Fruit fly (Drosophila melanogaster) whole organism, prepupa: ENCODE data around the gene Cdk8.

Source experiments
- CG10669 ChIP-seq: fragments of 200-800 bp; sonication (Bioruptor generic); optimal IDR thresholded peaks from 3 replicates; lab custom pipeline; 2018; ENCODE audit warnings: missing biosample characterization, mild to moderate bottlenecking, missing genetic modification characterization, moderate library complexity
- CG11762 ChIP-seq: fragments of 200-800 bp; sonication (Bioruptor generic); optimal IDR thresholded peaks from 3 replicates; lab custom pipeline; 2016; ENCODE audit warnings: missing biosample characterization, missing genetic modification characterization; ENCODE audit not compliant: insufficient read depth
- CG11902 ChIP-seq: fragments of 200-800 bp; sonication (Bioruptor generic); optimal IDR thresholded peaks from 3 replicates; lab custom pipeline; 2016; ENCODE audit warnings: missing biosample characterization, missing genetic modification characterization
- CG15336 ChIP-seq: fragments of 200-800 bp; sonication (Bioruptor generic); IDR thresholded peaks from 2 replicates; pipeline ENCODE4 v1.3.6; 2022; ENCODE audit warnings: missing biosample characterization, missing genetic modification characterization
- CG31627 ChIP-seq: fragments of 200-800 bp; sonication (Bioruptor generic); optimal IDR thresholded peaks from 3 replicates; lab custom pipeline; 2016; ENCODE audit warnings: missing biosample characterization, missing genetic modification characterization
- CG32006 ChIP-seq: fragments of 200-800 bp; sonication (Bioruptor generic); optimal IDR thresholded peaks from 3 replicates; lab custom pipeline; 2017; ENCODE audit warnings: missing biosample characterization, mild to moderate bottlenecking, missing genetic modification characterization
- CG4318 ChIP-seq: fragments of 200-800 bp; sonication (Bioruptor generic); optimal IDR thresholded peaks from 3 replicates; lab custom pipeline; 2017; ENCODE audit warnings: missing biosample characterization, mild to moderate bottlenecking, missing genetic modification characterization
- CG6163 ChIP-seq: fragments of 200-800 bp; sonication (Bioruptor generic); IDR thresholded peaks from 3 replicates; pipeline ENCODE4 v1.3.6; 2022; ENCODE audit warnings: missing biosample characterization, missing genetic modification characterization
- CG6808 ChIP-seq: fragments of 200-800 bp; sonication (Bioruptor generic); optimal IDR thresholded peaks from 3 replicates; lab custom pipeline; 2017; ENCODE audit warnings: missing biosample characterization, missing genetic modification characterization, mild to moderate bottlenecking, moderate library complexity, missing genetic modification reagents
- CG6854 ChIP-seq: fragments of 200-800 bp; sonication (Bioruptor generic); optimal IDR thresholded peaks from 2 replicates; lab custom pipeline; 2017; ENCODE audit warnings: missing biosample characterization, mild to moderate bottlenecking, missing genetic modification characterization
- CG8119 ChIP-seq: fragments of 200-800 bp; sonication (Bioruptor generic); IDR thresholded peaks from 3 replicates; pipeline ENCODE4 v1.3.6; 2022; ENCODE audit warnings: missing biosample characterization, missing genetic modification characterization
- CG8319 ChIP-seq: fragments of 200-800 bp; sonication (Bioruptor generic); optimal IDR thresholded peaks from 3 replicates; lab custom pipeline; 2016; ENCODE audit warnings: missing biosample characterization, missing genetic modification characterization
- Eip78C ChIP-seq: fragments of 200-800 bp; sonication (Bioruptor generic); peaks from one replicate; lab custom pipeline; 2016; ENCODE audit warnings: missing biosample characterization, missing genetic modification characterization
- Eip93F ChIP-seq: fragments of 200-800 bp; sonication (Bioruptor generic); optimal IDR thresholded peaks from 2 replicates; lab custom pipeline; 2016; ENCODE audit warnings: missing biosample characterization, mild to moderate bottlenecking, missing genetic modification characterization
- Ets21C ChIP-seq: fragments of 200-800 bp; sonication (Bioruptor generic); optimal IDR thresholded peaks from 3 replicates; lab custom pipeline; 2016; ENCODE audit warnings: missing biosample characterization, missing genetic modification characterization
- Ets96B ChIP-seq: fragments of 200-800 bp; optimal IDR thresholded peaks from 2 replicates; lab custom pipeline; 2019; ENCODE audit warnings: missing biosample characterization, mild to moderate bottlenecking, missing genetic modification characterization, moderate library complexity
- Gug ChIP-seq: fragments of 200-800 bp; sonication (Bioruptor generic); IDR thresholded peaks from 2 replicates; pipeline ENCODE4 v1.3.6; 2022; ENCODE audit warnings: missing biosample characterization, missing genetic modification characterization
- Hr38 ChIP-seq: sonication (Bioruptor generic); optimal IDR thresholded peaks from 2 replicates; lab custom pipeline; 2016; ENCODE audit warnings: missing biosample characterization, missing genetic modification characterization
- Hr39 ChIP-seq: fragments of 200-800 bp; sonication (Bioruptor generic); optimal IDR thresholded peaks from 2 replicates; lab custom pipeline; 2016; ENCODE audit warnings: missing biosample characterization, missing genetic modification characterization
- Hr4 ChIP-seq: fragments of 200-800 bp; sonication (Bioruptor generic); optimal IDR thresholded peaks from 3 replicates; lab custom pipeline; 2016; ENCODE audit warnings: missing biosample characterization, missing genetic modification characterization
- Lpt ChIP-seq: fragments of 200-800 bp; sonication (Bioruptor generic); optimal IDR thresholded peaks from 3 replicates; lab custom pipeline; 2016; ENCODE audit warnings: missing biosample characterization, missing genetic modification characterization
- Met ChIP-seq: fragments of 200-800 bp; sonication (Bioruptor generic); optimal IDR thresholded peaks from 3 replicates; lab custom pipeline; 2016; ENCODE audit warnings: missing biosample characterization, missing genetic modification characterization
- Sox102F ChIP-seq: fragments of 200-800 bp; sonication (Bioruptor generic); optimal IDR thresholded peaks from 2 replicates; lab custom pipeline; 2016; ENCODE audit warnings: missing biosample characterization, mild to moderate bottlenecking, missing genetic modification characterization
- Sox14 ChIP-seq: fragments of 200-800 bp; sonication (Bioruptor generic); optimal IDR thresholded peaks from 3 replicates; lab custom pipeline; 2016; ENCODE audit warnings: missing biosample characterization, missing genetic modification characterization
- acj6 ChIP-seq: fragments of 200-800 bp; sonication (Bioruptor generic); optimal IDR thresholded peaks from 3 replicates; lab custom pipeline; 2016; ENCODE audit warnings: missing biosample characterization, missing genetic modification characterization
- cyc ChIP-seq: fragments of 200-800 bp; sonication (Bioruptor generic); optimal IDR thresholded peaks from 3 replicates; lab custom pipeline; 2016; ENCODE audit warnings: missing biosample characterization, missing genetic modification characterization
- dac ChIP-seq: fragments of 200-800 bp; sonication (Bioruptor generic); optimal IDR thresholded peaks from 2 replicates; lab custom pipeline; 2017; ENCODE audit warnings: missing biosample characterization, mild to moderate bottlenecking, missing genetic modification characterization
- esn ChIP-seq: fragments of 200-800 bp; sonication (Bioruptor generic); optimal IDR thresholded peaks from 2 replicates; lab custom pipeline; 2016; ENCODE audit warnings: missing biosample characterization, mild to moderate bottlenecking, missing genetic modification characterization, moderate library complexity
- fd59A ChIP-seq: fragments of 200-800 bp; sonication (Bioruptor generic); optimal IDR thresholded peaks from 2 replicates; lab custom pipeline; 2017; ENCODE audit warnings: missing biosample characterization, mild to moderate bottlenecking, missing genetic modification characterization, missing genetic modification reagents
- fkh ChIP-seq: fragments of 200-800 bp; sonication (Bioruptor generic); optimal IDR thresholded peaks from 3 replicates; lab custom pipeline; 2017; ENCODE audit warnings: missing biosample characterization, mild to moderate bottlenecking, missing genetic modification characterization, moderate library complexity
- lz ChIP-seq: fragments of 200-800 bp; sonication (Bioruptor generic); optimal IDR thresholded peaks from 3 replicates; lab custom pipeline; 2016; ENCODE audit warnings: missing biosample characterization, missing genetic modification characterization
- pdm3 ChIP-seq: fragments of 200-800 bp; sonication (Bioruptor generic); optimal IDR thresholded peaks from 3 replicates; lab custom pipeline; 2016; ENCODE audit warnings: missing biosample characterization, missing genetic modification characterization
- salr ChIP-seq, 2 experiments: fragments of 200-800 bp; sonication (Bioruptor generic); optimal IDR thresholded peaks; 3 replicates each; lab custom pipeline; 2016 to 2018; ENCODE audit warnings: missing biosample characterization in 2 of 2, missing genetic modification characterization in 2 of 2, mild to moderate bottlenecking in 1 of 2
- spab ChIP-seq: fragments of 200-800 bp; sonication (Bioruptor generic); optimal IDR thresholded peaks from 2 replicates; lab custom pipeline; 2017; ENCODE audit warnings: missing biosample characterization, mild to moderate bottlenecking, missing genetic modification characterization, missing genetic modification reagents
- svp ChIP-seq: fragments of 200-800 bp; sonication (Bioruptor generic); peaks from one replicate; lab custom pipeline; 2016; ENCODE audit warnings: missing biosample characterization, missing genetic modification characterization
- vri ChIP-seq: fragments of 200-800 bp; sonication (Bioruptor generic); optimal IDR thresholded peaks from 3 replicates; lab custom pipeline; 2016; ENCODE audit warnings: missing biosample characterization, mild to moderate bottlenecking, missing genetic modification characterization

Gene Cdk8

dm6 chr3L:9832125-9832524, 6.3 kb downstream of the Cdk8 start:
- no peak for TF ChIP-seq salr (GFP tag; optimal IDR thresholded peaks at IDR 0.05; lab: Kevin White, UChicago)
- TF ChIP-seq CG11762 (GFP tag; lab: Kevin White, UChicago): no peak
- no peak for TF ChIP-seq dac (GFP tag; lab: Kevin White, UChicago)

dm6 chr3L:9829639-9830341, 8.7 kb downstream of the Cdk8 start:
- no peak for TF ChIP-seq CG32006 (GFP tag; lab: Kevin White, UChicago)
- no peak for TF ChIP-seq spab (GFP tag; lab: Kevin White, UChicago)
- TF ChIP-seq Eip93F (GFP tag; lab: Kevin White, UChicago): no peak
- TF ChIP-seq, all 60 proteins: peak for 0

- TF ChIP-seq Eip93F (GFP tag; lab: Kevin White, UChicago) (no peak), Lpt (GFP tag; lab: Kevin White, UChicago) (no peak), fd59A (GFP tag; lab: Kevin White, UChicago) (no peak), CG8319 (GFP tag; lab: Kevin White, UChicago) (no peak), Ets96B (tag; lab: Kevin White, UChicago) (no peak), Hr39 (GFP tag; lab: Kevin White, UChicago) (no peak), Hr38 (no peak), Met (GFP tag; lab: Kevin White, UChicago) (no peak), CG6808 (no peak), CG8119 (GFP tag; lab: Robert Waterston, UW) (no peak), cyc (GFP tag; lab: Kevin White, UChicago) (no peak), Eip78C (GFP tag; lab: Kevin White, UChicago) (no peak), CG6163 (GFP tag; lab: Robert Waterston, UW) (no peak), CG31627 (GFP tag; lab: Kevin White, UChicago) (no peak), esn (GFP tag; lab: Kevin White, UChicago) (no peak), pdm3 (GFP tag; lab: Kevin White, UChicago) (no peak), Ets21C (GFP tag; lab: Kevin White, UChicago) (no peak), CG4318 (no peak), vri (GFP tag; lab: Kevin White, UChicago) (no peak), Hr4 (GFP tag; lab: Kevin White, UChicago) (no peak)
Observed at dm6 chr3L:9829154-9829553, 9.3 kb downstream of the Cdk8 start.

- TF ChIP-seq Met (GFP tag; lab: Kevin White, UChicago) (no peak), pdm3 (GFP tag; lab: Kevin White, UChicago) (no peak), Sox102F (no peak), CG6854 (GFP tag; lab: Kevin White, UChicago) (no peak), Gug (GFP tag; lab: Robert Waterston, UW) (no peak), Lpt (GFP tag; lab: Kevin White, UChicago) (no peak), CG15336 (GFP tag; lab: Robert Waterston, UW) (no peak), CG10669 (GFP tag; lab: Kevin White, UChicago) (no peak), Sox14 (no peak), Ets21C (GFP tag; lab: Kevin White, UChicago) (no peak), svp (GFP tag; lab: Kevin White, UChicago) (no peak), lz (GFP tag; lab: Kevin White, UChicago) (no peak), acj6 (no peak), fkh (GFP tag; lab: Kevin White, UChicago) (no peak), CG11902 (GFP tag; lab: Kevin White, UChicago) (no peak)
- TF ChIP-seq, all 60 proteins: peak for 0
Observed at dm6 chr3L:9824226-9824625, 14.2 kb downstream of the Cdk8 start.
